Fruit fly (Drosophila melanogaster) whole organism, pupa: ENCODE results near the gene Cyp4ac3.

Source experiments
- CG10348 ChIP-seq: fragments of 200-800 bp; sonication (Bioruptor generic); IDR thresholded peaks from 2 replicates; pipeline ENCODE4 v1.3.6; 2022; ENCODE audit warnings: missing biosample characterization, missing genetic modification characterization
- D1 ChIP-seq: fragments of 200-800 bp; sonication (Bioruptor generic); optimal IDR thresholded peaks from 2 replicates; lab custom pipeline; 2018; ENCODE audit warnings: missing biosample characterization, mild to moderate bottlenecking, missing genetic modification characterization, moderate library complexity

DNA sequence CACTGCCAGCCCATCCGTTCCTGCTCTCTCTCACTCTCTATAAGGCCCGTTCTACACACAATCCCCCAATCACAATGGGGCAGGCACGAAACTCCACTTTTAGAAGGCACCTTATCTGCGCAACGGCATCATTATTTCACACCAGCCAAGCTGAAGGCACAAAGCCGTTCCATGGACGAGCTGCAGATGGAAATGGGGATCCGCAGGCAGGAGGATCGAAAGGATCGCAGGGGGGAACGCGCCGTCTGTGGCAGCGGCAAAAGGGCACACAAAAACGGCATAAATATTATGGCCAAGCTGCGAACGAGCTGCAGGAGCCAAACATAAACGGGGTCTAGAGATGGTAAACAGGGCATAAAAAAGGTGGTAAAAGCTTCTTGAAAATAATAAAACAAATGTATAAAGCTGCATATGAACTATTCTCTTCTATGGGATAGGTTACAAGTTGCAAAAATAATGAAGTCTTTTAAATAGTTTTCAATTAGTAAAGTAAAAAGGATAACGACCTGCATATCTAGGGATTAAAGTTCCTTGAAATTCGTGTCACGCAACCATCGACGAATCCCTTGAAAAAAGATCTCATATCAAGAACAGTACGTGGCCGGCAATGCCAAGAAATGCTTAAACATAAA, 15.8 kb upstream of the Cyp4ac3 start:
- TF ChIP-seq CG10348 (GFP tag; lab: Robert Waterston, UW): no peak
- TF ChIP-seq D1 (tag; lab: Kevin White, UChicago): no peak
